Worm (Caenorhabditis elegans) whole organism, L1 larva: Measurements from ENCODE around the gene F56C3.9.

Source experiments
- C16A3.4 ChIP-seq: fragments of 150-350 bp; optimal IDR thresholded peaks from 2 replicates; lab custom pipeline; 2014; ENCODE audit warnings: missing biosample characterization, missing genetic modification characterization
- C34B4.2 ChIP-seq: sonication (generic microtip); optimal IDR thresholded peaks from 2 replicates; lab custom pipeline; 2017; ENCODE audit warnings: mild to moderate bottlenecking, missing genetic modification characterization, missing compliant biosample characterization
- F16B12.6 ChIP-seq: fragments of 150-350 bp; optimal IDR thresholded peaks from 2 replicates; lab custom pipeline; 2014; ENCODE audit warnings: missing biosample characterization, missing genetic modification characterization
- Y116A8C.19 ChIP-seq: sonication (generic microtip); optimal IDR thresholded peaks from 2 replicates; lab custom pipeline; 2016; ENCODE audit warnings: missing compliant biosample characterization, missing genetic modification characterization, borderline replicate concordance
- alr-1 ChIP-seq: fragments of 200-800 bp; sonication (Bioruptor generic); optimal IDR thresholded peaks from 2 replicates; lab custom pipeline; 2018; ENCODE audit warnings: borderline replicate concordance, mild to moderate bottlenecking, missing genetic modification characterization, missing compliant biosample characterization
- ceh-63 ChIP-seq: fragments of 200-800 bp; sonication (Bioruptor generic); optimal IDR thresholded peaks from 2 replicates; lab custom pipeline; 2018; ENCODE audit warnings: mild to moderate bottlenecking, missing genetic modification characterization, missing compliant biosample characterization
- ceh-82 ChIP-seq, 3 experiments: fragments of 150-350 bp in 1 of 3; sonication (generic microtip) in 2 of 3; optimal IDR thresholded peaks; 2 replicates each; lab custom pipeline; 2014 to 2017; ENCODE audit warnings: missing biosample characterization in 3 of 3, missing genetic modification characterization in 3 of 3
- ces-1 ChIP-seq: fragments of 150-350 bp; optimal IDR thresholded peaks from 2 replicates; lab custom pipeline; 2014; ENCODE audit warnings: missing biosample characterization, missing genetic modification reagents, missing genetic modification characterization
- dpl-1 ChIP-seq, 3 experiments: fragments of 150-350 bp in 2 of 3; sonication (generic microtip) in 1 of 3; optimal IDR thresholded peaks; 2 replicates each; lab custom pipeline; 2014 to 2017; ENCODE audit warnings: missing biosample characterization in 3 of 3, missing genetic modification characterization in 3 of 3, missing genetic modification reagents in 3 of 3
- elt-2 ChIP-seq: sonication (generic microtip); optimal IDR thresholded peaks from 2 replicates; lab custom pipeline; 2016; ENCODE audit warnings: missing genetic modification characterization, mild to moderate bottlenecking, inconsistent platforms, missing compliant biosample characterization, missing genetic modification reagents
- elt-3 ChIP-seq, 6 experiments: fragments of 150-350 bp in 1 of 6; sonication (generic microtip); optimal IDR thresholded peaks; 2 replicates each; lab custom pipeline; 2017 to 2018; ENCODE audit warnings: missing biosample characterization in 6 of 6, missing genetic modification characterization in 6 of 6, inconsistent platforms in 1 of 6
- ets-5 ChIP-seq: fragments of 200-800 bp; sonication (Bioruptor generic); IDR thresholded peaks from 2 replicates; pipeline ENCODE4 v1.3.6; 2022; ENCODE audit warnings: missing genetic modification characterization, missing compliant biosample characterization
- fkh-10 ChIP-seq: sonication (generic microtip); optimal IDR thresholded peaks from 2 replicates; lab custom pipeline; 2017; ENCODE audit warnings: missing biosample characterization, missing genetic modification reagents, missing genetic modification characterization
- fkh-8 ChIP-seq: sonication (generic microtip); optimal IDR thresholded peaks from 2 replicates; lab custom pipeline; 2016; ENCODE audit warnings: mild to moderate bottlenecking, missing genetic modification characterization, missing compliant biosample characterization
- fos-1 ChIP-seq: fragments of 150-350 bp; optimal IDR thresholded peaks from 2 replicates; lab custom pipeline; 2014; ENCODE audit warnings: missing biosample characterization, missing genetic modification characterization
- grh-1 ChIP-seq: fragments of 200-800 bp; sonication (Bioruptor generic); IDR thresholded peaks from 2 replicates; pipeline ENCODE4 v1.3.6; 2022; ENCODE audit warnings: missing genetic modification reagents, missing genetic modification characterization, missing compliant biosample characterization
- hlh-4 ChIP-seq: sonication (generic microtip); optimal IDR thresholded peaks from 2 replicates; lab custom pipeline; 2016; ENCODE audit warnings: mild to moderate bottlenecking, missing genetic modification characterization, missing compliant biosample characterization
- hpl-2 ChIP-seq: fragments of 150-350 bp; optimal IDR thresholded peaks from 2 replicates; lab custom pipeline; 2014; ENCODE audit warnings: missing biosample characterization, missing genetic modification reagents, missing genetic modification characterization
- irx-1 ChIP-seq: sonication (generic microtip); optimal IDR thresholded peaks from 2 replicates; lab custom pipeline; 2016; ENCODE audit warnings: missing genetic modification characterization, missing compliant biosample characterization
- isw-1 ChIP-seq: fragments of 200-800 bp; sonication (Bioruptor generic); IDR thresholded peaks from 2 replicates; pipeline ENCODE4 v1.3.6; 2022; ENCODE audit warnings: missing genetic modification characterization, missing compliant biosample characterization
- lin-14 ChIP-seq: fragments of 200-800 bp; sonication (Bioruptor generic); optimal IDR thresholded peaks from 2 replicates; lab custom pipeline; 2018; ENCODE audit warnings: mild to moderate bottlenecking, missing genetic modification characterization, moderate library complexity, missing compliant biosample characterization
- lin-15B ChIP-seq: fragments of 150-350 bp; sonication (generic microtip); optimal IDR thresholded peaks from 3 replicates; lab custom pipeline; 2014; ENCODE audit warnings: missing biosample characterization, missing genetic modification characterization
- lin-35 ChIP-seq, 2 experiments: fragments of 150-350 bp; optimal IDR thresholded peaks; 2 replicates each; lab custom pipeline; 2014; ENCODE audit warnings: missing biosample characterization in 2 of 2, missing genetic modification characterization in 2 of 2, missing genetic modification reagents in 2 of 2
- lin-39 ChIP-seq: fragments of 150-350 bp; optimal IDR thresholded peaks from 2 replicates; lab custom pipeline; 2014; ENCODE audit warnings: missing biosample characterization, missing genetic modification reagents, missing genetic modification characterization
- lsy-2 ChIP-seq, 2 experiments: fragments of 150-350 bp; optimal IDR thresholded peaks; 2 replicates each; lab custom pipeline; 2014; ENCODE audit warnings: missing biosample characterization in 2 of 2, missing genetic modification characterization in 2 of 2
- mab-9 ChIP-seq: fragments of 200-800 bp; sonication (Bioruptor generic); IDR thresholded peaks from 2 replicates; pipeline ENCODE4 v1.3.6; 2022; ENCODE audit warnings: missing genetic modification reagents, missing genetic modification characterization, missing compliant biosample characterization
- mef-2 ChIP-seq: fragments of 150-350 bp; optimal IDR thresholded peaks from 2 replicates; lab custom pipeline; 2014; ENCODE audit warnings: missing biosample characterization, missing genetic modification characterization
- mep-1 ChIP-seq: fragments of 150-350 bp; optimal IDR thresholded peaks from 2 replicates; lab custom pipeline; 2014; ENCODE audit warnings: missing biosample characterization, missing genetic modification characterization
- nhr-11 ChIP-seq: fragments of 150-350 bp; optimal IDR thresholded peaks from 2 replicates; lab custom pipeline; 2014; ENCODE audit warnings: missing biosample characterization, missing genetic modification characterization
- nhr-12 ChIP-seq: sonication (generic microtip); optimal IDR thresholded peaks from 2 replicates; lab custom pipeline; 2017; ENCODE audit warnings: missing biosample characterization, missing genetic modification characterization
- nhr-20 ChIP-seq: sonication (generic microtip); optimal IDR thresholded peaks from 2 replicates; lab custom pipeline; 2016; ENCODE audit warnings: mild to moderate bottlenecking, missing genetic modification characterization, missing compliant biosample characterization
- nhr-237 ChIP-seq: fragments of 150-350 bp; optimal IDR thresholded peaks from 2 replicates; lab custom pipeline; 2014; ENCODE audit warnings: missing biosample characterization, missing genetic modification characterization
- nhr-28 ChIP-seq: fragments of 150-350 bp; optimal IDR thresholded peaks from 2 replicates; lab custom pipeline; 2014; ENCODE audit warnings: missing biosample characterization, missing genetic modification characterization
- nhr-47 ChIP-seq: sonication (generic microtip); optimal IDR thresholded peaks from 2 replicates; lab custom pipeline; 2016; ENCODE audit warnings: mild to moderate bottlenecking, missing genetic modification characterization, moderate library complexity, missing compliant biosample characterization
- nhr-71 ChIP-seq: sonication (generic microtip); optimal IDR thresholded peaks from 2 replicates; lab custom pipeline; 2016; ENCODE audit warnings: mild to moderate bottlenecking, missing genetic modification characterization, moderate library complexity, missing compliant biosample characterization
- nhr-77 ChIP-seq: fragments of 150-350 bp; optimal IDR thresholded peaks from 2 replicates; lab custom pipeline; 2014; ENCODE audit warnings: missing biosample characterization, missing genetic modification characterization
- pax-3 ChIP-seq: fragments of 200-800 bp; sonication (Bioruptor generic); optimal IDR thresholded peaks from 2 replicates; lab custom pipeline; 2018; ENCODE audit warnings: mild to moderate bottlenecking, missing genetic modification characterization, moderate library complexity, missing compliant biosample characterization
- sox-4 ChIP-seq: sonication (generic microtip); optimal IDR thresholded peaks from 2 replicates; lab custom pipeline; 2016; ENCODE audit warnings: missing genetic modification characterization, missing compliant biosample characterization
- sptf-1 ChIP-seq: fragments of 150-350 bp; optimal IDR thresholded peaks from 2 replicates; lab custom pipeline; 2014; ENCODE audit warnings: missing biosample characterization, missing genetic modification characterization
- sup-37 ChIP-seq: fragments of 200-800 bp; sonication (Bioruptor generic); optimal IDR thresholded peaks from 2 replicates; lab custom pipeline; 2018; ENCODE audit warnings: mild to moderate bottlenecking, missing genetic modification characterization, missing compliant biosample characterization
- tbx-2 ChIP-seq: sonication (generic microtip); optimal IDR thresholded peaks from 2 replicates; lab custom pipeline; 2016; ENCODE audit warnings: missing genetic modification characterization, missing compliant biosample characterization
- tlp-1 ChIP-seq: fragments of 150-350 bp; optimal IDR thresholded peaks from 2 replicates; lab custom pipeline; 2014; ENCODE audit warnings: missing biosample characterization, missing genetic modification characterization
- vab-15 ChIP-seq: sonication (generic microtip); optimal IDR thresholded peaks from 2 replicates; lab custom pipeline; 2017; ENCODE audit warnings: missing genotype, mild to moderate bottlenecking, missing genetic modification characterization, missing compliant biosample characterization
- ztf-4 ChIP-seq: fragments of 150-350 bp; optimal IDR thresholded peaks from 2 replicates; lab custom pipeline; 2014; ENCODE audit warnings: missing biosample characterization, missing genetic modification characterization

Gene F56C3.9

DNA sequence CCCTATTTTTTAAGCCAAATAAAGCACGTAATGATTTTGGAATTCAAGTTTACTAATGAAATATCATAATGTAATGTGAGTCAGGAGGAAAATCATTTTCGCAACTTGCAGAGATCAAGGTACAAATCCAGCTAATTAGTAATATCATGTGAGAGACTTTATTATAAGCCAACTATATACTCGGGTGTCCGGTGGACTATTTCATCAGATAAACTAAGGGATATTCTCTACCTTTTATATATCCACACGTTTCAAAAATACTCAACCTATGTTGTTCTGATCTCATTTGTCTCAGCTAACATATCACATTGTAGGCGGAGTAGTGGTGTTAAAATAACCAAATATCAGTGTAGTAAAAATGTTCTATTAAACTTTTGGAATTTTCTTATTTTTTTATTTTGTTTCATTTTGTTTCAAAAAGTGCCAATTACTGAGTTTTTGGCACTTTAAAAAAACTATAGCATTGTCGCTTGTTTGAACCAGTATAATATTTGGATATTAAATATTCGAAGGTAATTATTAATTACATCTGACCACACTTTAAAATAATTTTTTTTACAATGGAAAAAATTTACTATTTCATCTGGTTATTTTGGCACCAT lies 4.3 kb downstream of the F56C3.9 start (continued):
- peak; percentile 89 for TF ChIP-seq vab-15 (tag; lab: Kevin White, UChicago)

DNA sequence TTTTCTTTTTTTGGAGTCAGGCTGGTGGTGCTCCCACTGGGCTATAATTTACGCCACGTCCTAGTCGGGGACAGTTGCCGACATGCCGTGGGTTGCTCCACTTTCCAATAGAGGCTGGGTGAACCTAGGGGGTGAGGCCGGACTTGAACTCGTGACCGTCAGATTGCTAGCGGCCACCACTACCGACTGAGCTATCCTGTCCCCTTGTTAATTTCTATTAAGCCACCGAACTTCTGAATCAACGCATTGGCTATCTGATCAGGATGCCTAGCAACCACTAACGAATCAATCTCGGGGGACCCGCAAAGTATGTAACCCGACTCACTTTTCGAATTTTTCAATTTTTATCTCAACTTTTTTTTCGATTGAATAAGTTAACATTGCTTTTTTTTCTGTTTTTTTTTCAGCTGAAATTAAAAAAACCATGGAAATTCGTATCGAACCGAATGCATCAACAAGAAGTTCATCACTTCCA lies 6.9 kb downstream of the F56C3.9 start, which contains the start of gene F56C3.1:
TSS of gene F56C3.1 (plus strand) at position 425 of the 475 bp plus-strand sequence.
- TF ChIP-seq grh-1, result no peak
- TF ChIP-seq elt-2, result no peak
- no peak for TF ChIP-seq ceh-63 (GFP tag; lab: Kevin White, UChicago)
- no peak for TF ChIP-seq vab-15 (tag; lab: Kevin White, UChicago)
- TF ChIP-seq lin-39 (tag; lab: Kevin White, UChicago), result no peak
- TF ChIP-seq fkh-10 (GFP tag; lab: Kevin White, UChicago), result no peak
- no peak for TF ChIP-seq lin-35 (GFP tag; optimal IDR thresholded peaks at IDR 0.05; lab: Kevin White, UChicago)
- no peak for TF ChIP-seq tbx-2 (tag; lab: Kevin White, UChicago)
- TF ChIP-seq nhr-12 (tag; lab: Kevin White, UChicago), result no peak
- no peak for TF ChIP-seq lsy-2 (tag; optimal IDR thresholded peaks at IDR 0.05; lab: Kevin White, UChicago)
- no peak for TF ChIP-seq dpl-1 (GFP tag; optimal IDR thresholded peaks at IDR 0.05; lab: Kevin White, UChicago)
- no peak for TF ChIP-seq tlp-1 (tag; lab: Kevin White, UChicago)
- TF ChIP-seq fos-1 (tag; lab: Kevin White, UChicago), result no peak
- no peak for TF ChIP-seq mep-1
- TF ChIP-seq sox-4 (tag; lab: Kevin White, UChicago), result no peak
- no peak for TF ChIP-seq ztf-4 (tag; lab: Kevin White, UChicago)
- no peak for TF ChIP-seq F16B12.6 (tag; lab: Kevin White, UChicago)
- no peak for TF ChIP-seq hlh-4 (tag; lab: Kevin White, UChicago)

DNA sequence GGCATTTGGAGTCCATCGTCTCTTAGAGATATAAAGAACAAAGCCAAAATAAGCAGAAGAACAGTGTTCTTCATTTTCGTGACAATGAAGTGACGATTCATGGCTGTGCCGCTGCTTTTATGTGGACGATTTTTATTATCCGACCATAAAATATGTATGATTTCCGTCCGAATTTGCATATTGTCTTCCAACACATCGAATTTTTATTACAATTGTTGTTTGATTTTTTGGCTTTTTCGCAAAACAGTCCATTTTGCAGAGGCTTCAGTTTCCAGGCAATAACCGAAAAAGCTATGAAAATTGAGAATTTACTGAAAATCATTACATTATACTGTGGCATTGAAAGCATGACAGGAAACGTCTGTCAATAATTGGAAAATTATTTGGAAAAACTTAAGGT lies 9.3 kb downstream of the F56C3.9 start, which contains the start of gene F56C3.8:
TSS of gene F56C3.8 (minus strand) at position 101 of the 400 bp plus-strand sequence.
- TF ChIP-seq ets-5 (GFP tag; lab: Robert Waterston, UW), result no peak
- TF ChIP-seq nhr-237 (tag; lab: Kevin White, UChicago), result no peak
- no peak for TF ChIP-seq elt-3 (tag; optimal IDR thresholded peaks at IDR 0.05; lab: Kevin White, UChicago)
- TF ChIP-seq tbx-2 (tag; lab: Kevin White, UChicago), result no peak
- TF ChIP-seq nhr-47 (tag; lab: Kevin White, UChicago), result no peak
- no peak for TF ChIP-seq sptf-1 (tag; lab: Kevin White, UChicago)
- TF ChIP-seq mab-9 (GFP tag; lab: Robert Waterston, UW), result no peak
- no peak for TF ChIP-seq pax-3 (tag; lab: Kevin White, UChicago)
- TF ChIP-seq grh-1, result no peak
- no peak for TF ChIP-seq ces-1 (GFP tag; lab: Kevin White, UChicago)
- no peak for TF ChIP-seq C34B4.2 (tag; lab: Kevin White, UChicago)
- TF ChIP-seq dpl-1 (GFP tag; optimal IDR thresholded peaks at IDR 0.05; lab: Kevin White, UChicago), result no peak
- no peak for TF ChIP-seq nhr-11 (tag; lab: Kevin White, UChicago)
- TF ChIP-seq elt-2, result no peak
- TF ChIP-seq nhr-71 (tag; lab: Kevin White, UChicago), result no peak
- no peak for TF ChIP-seq nhr-28
- no peak for TF ChIP-seq lin-15B
- no peak for TF ChIP-seq F16B12.6 (tag; lab: Kevin White, UChicago)

DNA sequence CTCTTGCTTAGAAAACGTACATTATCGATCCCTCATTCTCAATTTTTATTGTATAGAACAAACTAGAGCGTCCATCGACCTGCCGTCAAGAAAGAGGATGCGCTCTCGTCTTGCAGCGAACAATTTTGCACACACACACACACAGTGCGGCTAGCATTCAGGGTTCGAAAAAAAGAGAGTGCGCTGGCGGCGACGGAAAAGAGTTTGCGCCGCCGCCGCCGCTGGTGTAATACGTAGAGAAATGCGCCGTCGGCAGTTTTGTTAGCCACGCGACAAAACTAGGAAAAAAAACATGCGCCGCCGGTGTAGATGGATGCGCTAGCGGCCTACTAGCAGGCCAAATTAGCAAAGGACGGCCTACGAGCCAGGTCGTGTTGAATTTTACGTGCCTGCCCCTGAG lies 10.2 kb downstream of the F56C3.9 start:
- TF ChIP-seq nhr-12 (tag; lab: Kevin White, UChicago) (no peak), isw-1 (GFP tag; lab: Robert Waterston, UW) (no peak), mef-2 (tag; lab: Kevin White, UChicago) (no peak), nhr-47 (tag; lab: Kevin White, UChicago) (no peak)

DNA sequence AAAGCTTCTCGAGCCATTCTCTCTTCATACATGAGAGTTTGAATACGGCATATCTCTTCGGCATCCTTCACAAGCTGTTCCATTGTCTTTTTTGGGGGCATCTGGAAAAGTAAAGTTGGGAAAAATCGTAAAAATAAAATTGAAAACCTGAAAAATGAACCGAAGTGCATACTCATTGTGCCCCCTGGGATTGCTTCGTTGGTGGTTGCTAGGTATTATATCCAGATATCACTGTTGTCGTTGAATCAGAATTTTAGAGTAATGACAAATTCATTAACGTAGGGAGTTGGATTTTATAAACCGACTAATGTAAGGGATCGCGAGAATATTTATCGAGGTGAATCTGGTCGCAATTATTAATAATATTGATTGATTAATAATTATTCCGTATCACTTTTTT lies 12.2 kb downstream of the F56C3.9 start, which contains the start of gene F56C3.10:
TSS of gene F56C3.10 (minus strand) at position 101 of the 400 bp plus-strand sequence.
- no peak for TF ChIP-seq fkh-8 (tag; lab: Kevin White, UChicago)
- TF ChIP-seq sup-37, result no peak
- no peak for TF ChIP-seq Y116A8C.19
- TF ChIP-seq nhr-20, result no peak
- no peak for TF ChIP-seq mef-2 (tag; lab: Kevin White, UChicago)
- TF ChIP-seq nhr-77, result no peak
- no peak for TF ChIP-seq hpl-2 (GFP tag; lab: Kevin White, UChicago)
- no peak for TF ChIP-seq irx-1 (tag; lab: Kevin White, UChicago)
- TF ChIP-seq lin-14 (GFP tag; lab: Kevin White, UChicago), result no peak
- no peak for TF ChIP-seq lsy-2 (tag; optimal IDR thresholded peaks at IDR 0.05; lab: Kevin White, UChicago)
- no peak for TF ChIP-seq ets-5 (GFP tag; lab: Robert Waterston, UW)
- TF ChIP-seq alr-1 (tag; lab: Kevin White, UChicago), result no peak
- TF ChIP-seq ceh-82 (tag; optimal IDR thresholded peaks at IDR 0.05; lab: Kevin White, UChicago), result no peak
- no peak for TF ChIP-seq C16A3.4
- TF ChIP-seq mab-9 (GFP tag; lab: Robert Waterston, UW), result no peak
- no peak for TF ChIP-seq pax-3 (tag; lab: Kevin White, UChicago)
